Worm (Caenorhabditis elegans) whole organism, late embryonic: ENCODE measurements around the gene dhhc-4.

Experiments
- F13H6.1 ChIP-seq: sonication (generic microtip); optimal IDR thresholded peaks from 2 replicates; lab custom pipeline; 2016; ENCODE audit warnings: missing genetic modification characterization, missing compliant biosample characterization
- K02D7.2 ChIP-seq: sonication (generic microtip); optimal IDR thresholded peaks from 2 replicates; lab custom pipeline; 2017; ENCODE audit warnings: mild to moderate bottlenecking, missing genetic modification characterization, missing compliant biosample characterization
- T23F11.4 ChIP-seq: fragments of 200-800 bp; sonication (Bioruptor generic); optimal IDR thresholded peaks from 2 replicates; lab custom pipeline; 2018; ENCODE audit warnings: mild to moderate bottlenecking, missing genetic modification characterization, missing compliant biosample characterization
- Y22D7AL.16 ChIP-seq: sonication (generic microtip); optimal IDR thresholded peaks from 2 replicates; lab custom pipeline; 2016; ENCODE audit warnings: missing genetic modification characterization, missing compliant biosample characterization
- ahr-1 ChIP-seq: sonication (generic microtip); optimal IDR thresholded peaks from 2 replicates; lab custom pipeline; 2016; ENCODE audit warnings: missing genetic modification characterization, missing compliant biosample characterization
- ama-1 ChIP-seq: fragments of 150-350 bp; optimal IDR thresholded peaks from 2 replicates; lab custom pipeline; 2014
- ceh-14 ChIP-seq: sonication (generic microtip); optimal IDR thresholded peaks from 2 replicates; lab custom pipeline; 2016; ENCODE audit warnings: missing genotype, missing genetic modification characterization, missing compliant biosample characterization
- ceh-19 ChIP-seq: fragments of 200-800 bp; sonication (Bioruptor generic); optimal IDR thresholded peaks from 2 replicates; lab custom pipeline; 2018; ENCODE audit warnings: mild to moderate bottlenecking, missing genetic modification characterization, missing compliant biosample characterization
- ceh-2 ChIP-seq: sonication (generic microtip); optimal IDR thresholded peaks from 2 replicates; lab custom pipeline; 2016; ENCODE audit warnings: missing genotype, missing genetic modification characterization, missing compliant biosample characterization
- ceh-22 ChIP-seq: sonication (generic microtip); optimal IDR thresholded peaks from 2 replicates; lab custom pipeline; 2017; ENCODE audit warnings: missing biosample characterization, missing genetic modification characterization
- ceh-24 ChIP-seq: sonication (generic microtip); optimal IDR thresholded peaks from 2 replicates; lab custom pipeline; 2016; ENCODE audit warnings: mild to moderate bottlenecking, missing genetic modification characterization, missing compliant biosample characterization
- ceh-30 ChIP-seq: fragments of 150-350 bp; optimal IDR thresholded peaks from 2 replicates; lab custom pipeline; 2014; ENCODE audit warnings: missing biosample characterization, missing genetic modification characterization
- ceh-45 ChIP-seq: fragments of 200-800 bp; sonication (Bioruptor generic); IDR thresholded peaks from 2 replicates; pipeline ENCODE4 v1.3.6; 2022; ENCODE audit warnings: missing genetic modification reagents, missing genetic modification characterization, missing compliant biosample characterization
- che-1 ChIP-seq: sonication (generic microtip); optimal IDR thresholded peaks from 2 replicates; lab custom pipeline; 2016; ENCODE audit warnings: mild to moderate bottlenecking, missing genetic modification characterization, missing compliant biosample characterization
- dmd-4 ChIP-seq: sonication (generic microtip); optimal IDR thresholded peaks from 2 replicates; lab custom pipeline; 2016; ENCODE audit warnings: borderline replicate concordance, missing genetic modification characterization, missing compliant biosample characterization
- dve-1 ChIP-seq: sonication (generic microtip); optimal IDR thresholded peaks from 2 replicates; lab custom pipeline; 2017; ENCODE audit warnings: antibody characterized with exemption, mild to moderate bottlenecking, missing genetic modification characterization, missing compliant biosample characterization
- elt-4 ChIP-seq: sonication (generic microtip); optimal IDR thresholded peaks from 2 replicates; lab custom pipeline; 2016; ENCODE audit warnings: missing genetic modification characterization, missing compliant biosample characterization
- fkh-6 ChIP-seq: sonication (generic microtip); optimal IDR thresholded peaks from 2 replicates; lab custom pipeline; 2016; ENCODE audit warnings: missing genetic modification characterization, missing compliant biosample characterization
- hlh-6 ChIP-seq: sonication (generic microtip); optimal IDR thresholded peaks from 2 replicates; lab custom pipeline; 2016; ENCODE audit warnings: missing genotype, missing genetic modification characterization, missing compliant biosample characterization
- hlh-8 ChIP-seq: sonication (generic microtip); optimal IDR thresholded peaks from 2 replicates; lab custom pipeline; 2016; ENCODE audit warnings: missing genotype, missing genetic modification characterization, missing compliant biosample characterization
- madf-2 ChIP-seq: sonication (generic microtip); optimal IDR thresholded peaks from 2 replicates; lab custom pipeline; 2017; ENCODE audit warnings: missing genetic modification characterization, missing compliant biosample characterization
- mec-3 ChIP-seq: sonication (generic microtip); optimal IDR thresholded peaks from 2 replicates; lab custom pipeline; 2016; ENCODE audit warnings: borderline replicate concordance, missing genetic modification characterization, missing compliant biosample characterization
- nhr-11 ChIP-seq: fragments of 150-350 bp; optimal IDR thresholded peaks from 2 replicates; lab custom pipeline; 2014; ENCODE audit warnings: missing biosample characterization, missing genetic modification characterization
- npax-4 ChIP-seq: sonication (generic microtip); optimal IDR thresholded peaks from 2 replicates; lab custom pipeline; 2016; ENCODE audit warnings: missing genetic modification characterization, missing compliant biosample characterization
- pag-3 ChIP-seq: sonication (generic microtip); optimal IDR thresholded peaks from 2 replicates; lab custom pipeline; 2016; ENCODE audit warnings: missing compliant biosample characterization, missing genetic modification characterization, borderline replicate concordance
- pax-1 ChIP-seq: fragments of 150-350 bp; optimal IDR thresholded peaks from 2 replicates; lab custom pipeline; 2014; ENCODE audit warnings: missing biosample characterization, missing genetic modification characterization
- pha-4 ChIP-seq: fragments of 150-350 bp; optimal IDR thresholded peaks from 2 replicates; lab custom pipeline; 2018; ENCODE audit warnings: missing biosample characterization, missing genetic modification reagents, missing genetic modification characterization
- sdc-2 ChIP-seq: sonication (generic microtip); optimal IDR thresholded peaks from 2 replicates; lab custom pipeline; 2016; ENCODE audit warnings: missing genotype, missing genetic modification characterization, missing compliant biosample characterization
- sox-2 ChIP-seq: fragments of 200-800 bp; sonication (Bioruptor generic); IDR thresholded peaks from 2 replicates; pipeline ENCODE4 v1.3.6; 2022; ENCODE audit warnings: missing genetic modification reagents, missing genetic modification characterization, missing compliant biosample characterization
- sox-4 ChIP-seq: sonication (generic microtip); optimal IDR thresholded peaks from 2 replicates; lab custom pipeline; 2017; ENCODE audit warnings: mild to moderate bottlenecking, missing genetic modification characterization, inconsistent platforms, missing compliant biosample characterization
- tbx-2 ChIP-seq: sonication (generic microtip); optimal IDR thresholded peaks from 2 replicates; lab custom pipeline; 2016; ENCODE audit warnings: missing genetic modification characterization, missing compliant biosample characterization
- tbx-7 ChIP-seq: sonication (generic microtip); optimal IDR thresholded peaks from 2 replicates; lab custom pipeline; 2016; ENCODE audit warnings: missing genotype, missing genetic modification characterization, missing compliant biosample characterization
- unc-3 ChIP-seq, 2 experiments: fragments of 200-800 bp in 1 of 2; sonication (Bioruptor generic) in 1 of 2; sonication (generic microtip) in 1 of 2; conservative IDR thresholded peaks in 1 of 2; optimal IDR thresholded peaks in 1 of 2; 2 replicates each; pipeline versions ENCODE4 v1.3.6 to Lab custom; 2016 to 2022; ENCODE audit warnings: missing compliant biosample characterization in 2 of 2, missing genetic modification characterization in 2 of 2, missing genetic modification reagents in 1 of 2
- unc-55 ChIP-seq: sonication (generic microtip); optimal IDR thresholded peaks from 2 replicates; lab custom pipeline; 2017; ENCODE audit warnings: missing biosample characterization, missing genetic modification reagents, missing genetic modification characterization
- zip-5 ChIP-seq: sonication (generic microtip); optimal IDR thresholded peaks from 2 replicates; lab custom pipeline; 2016; ENCODE audit warnings: missing genetic modification characterization, missing compliant biosample characterization

The dhhc-4 gene

ce11 chrIII:9849950-9850349, 17.6 kb downstream of the dhhc-4 start:
- no peak for TF ChIP-seq hlh-8
- no peak for TF ChIP-seq ceh-24
- TF ChIP-seq ceh-19 (GFP tag; lab: Kevin White, UChicago) = no peak
- no peak for TF ChIP-seq tbx-2 (tag; lab: Kevin White, UChicago)
- no peak for TF ChIP-seq npax-4 (tag; lab: Kevin White, UChicago)
- no peak for TF ChIP-seq elt-4
- no peak for TF ChIP-seq madf-2
- TF ChIP-seq F13H6.1 (tag; lab: Kevin White, UChicago) = no peak
- no peak for TF ChIP-seq che-1
- TF ChIP-seq ceh-14 = no peak
- no peak for TF ChIP-seq pha-4 (tag; lab: Kevin White, UChicago)
- TF ChIP-seq ceh-2 (tag; lab: Kevin White, UChicago) = no peak
- no peak for TF ChIP-seq pax-1 (tag; lab: Kevin White, UChicago)

- TF ChIP-seq sox-2 (GFP tag; lab: Robert Waterston, UW) = peak; percentile 31; the same call in 1 of the 2 replicates
- peak; percentile 8 for TF ChIP-seq hlh-8
Observed at ce11 chrIII:9849111-9849510, 18.5 kb downstream of the dhhc-4 start.

ce11 chrIII:9848603-9849002, 19.0 kb downstream of the dhhc-4 start:
- no peak for TF ChIP-seq ahr-1 (tag; lab: Kevin White, UChicago)
- TF ChIP-seq ceh-30 (tag; lab: Kevin White, UChicago) = no peak
- TF ChIP-seq sdc-2 = no peak
- no peak for TF ChIP-seq unc-3 (GFP tag; conservative IDR thresholded peaks at IDR 0.05; lab: Robert Waterston, UW)
- TF ChIP-seq unc-3 (tag; optimal IDR thresholded peaks at IDR 0.05; lab: Kevin White, UChicago) = no peak
- TF ChIP-seq ceh-19 (GFP tag; lab: Kevin White, UChicago) = no peak
- TF ChIP-seq T23F11.4 (GFP tag; lab: Kevin White, UChicago) = no peak
- TF ChIP-seq mec-3 (tag; lab: Kevin White, UChicago) = no peak
- no peak for TF ChIP-seq nhr-11 (tag; lab: Kevin White, UChicago)
- no peak for TF ChIP-seq Y22D7AL.16 (tag; lab: Kevin White, UChicago)
- no peak for TF ChIP-seq zip-5 (tag; lab: Kevin White, UChicago)
- no peak for TF ChIP-seq ceh-45 (GFP tag; lab: Robert Waterston, UW)
- TF ChIP-seq F13H6.1 (tag; lab: Kevin White, UChicago) = no peak
- TF ChIP-seq madf-2 = no peak
- TF ChIP-seq ama-1 (lab: Kevin White, UChicago) = no peak
- no peak for TF ChIP-seq K02D7.2 (tag; lab: Kevin White, UChicago)
- TF ChIP-seq ceh-22 (tag; lab: Kevin White, UChicago) = no peak
- TF ChIP-seq, all 69 proteins: peak for 0

DNA sequence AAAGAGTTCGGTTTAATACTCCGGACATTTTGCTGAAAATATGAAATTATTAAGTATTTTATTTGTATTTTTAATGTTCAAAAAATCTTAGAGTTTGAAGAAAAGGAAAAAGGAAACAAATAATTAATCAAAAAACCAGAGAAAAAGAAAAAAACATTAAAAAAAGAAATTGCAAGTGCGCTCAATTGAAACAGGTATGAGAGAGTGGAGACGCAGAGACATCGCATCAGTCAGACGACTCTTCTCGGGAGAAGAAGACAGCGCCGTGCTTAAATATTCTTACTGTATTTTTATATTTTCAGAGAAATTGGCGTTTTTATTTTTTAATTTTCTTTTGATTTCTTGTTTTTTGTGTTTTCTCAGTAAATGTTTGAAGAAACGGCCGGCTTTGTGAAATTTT, 19.5 kb downstream of the dhhc-4 start, which contains the start of gene mrpl-36:
mrpl-36 (minus strand) TSS at position 34 of the 400 bp plus-strand sequence.
- TF ChIP-seq dve-1 (tag; lab: Kevin White, UChicago) (no peak), unc-55 (GFP tag; lab: Kevin White, UChicago) (peak; percentile 11), sox-4 (no peak), pag-3 (tag; lab: Kevin White, UChicago) (no peak), dmd-4 (tag; lab: Kevin White, UChicago) (no peak), tbx-7 (tag; lab: Kevin White, UChicago) (no peak)
- TF ChIP-seq, all 69 proteins: peak for 1

- no peak for TF ChIP-seq ceh-2 (tag; lab: Kevin White, UChicago)
- no peak for TF ChIP-seq fkh-6 (tag; lab: Kevin White, UChicago)
- TF ChIP-seq npax-4 (tag; lab: Kevin White, UChicago) = no peak
- TF ChIP-seq ceh-14 = no peak
- TF ChIP-seq hlh-6 (tag; lab: Kevin White, UChicago) = no peak
- TF ChIP-seq pha-4 (tag; lab: Kevin White, UChicago) = no peak
- no peak for TF ChIP-seq sox-4
Observed at ce11 chrIII:9846093-9846492, 21.5 kb downstream of the dhhc-4 start, which contains the start of gene K11H3.2. K11H3.2 (plus strand) TSS chrIII:9846393.
